Worm (Caenorhabditis elegans) whole organism, L4 larva: ENCODE data around the gene cwf-19L2.

Source experiments
- F37D6.2 ChIP-seq: sonication (generic microtip); optimal IDR thresholded peaks from 2 replicates; lab custom pipeline; 2016; ENCODE audit warnings: mild to moderate bottlenecking, missing genetic modification characterization, missing compliant biosample characterization
- R02D3.7 ChIP-seq: fragments of 150-350 bp; sonication (generic microtip); optimal IDR thresholded peaks from 3 replicates; lab custom pipeline; 2014; ENCODE audit warnings: missing biosample characterization, missing genetic modification characterization
- T20F7.1 ChIP-seq: fragments of 200-800 bp; sonication (Bioruptor generic); optimal IDR thresholded peaks from 2 replicates; lab custom pipeline; 2018; ENCODE audit warnings: mild to moderate bottlenecking, missing genetic modification characterization, missing compliant biosample characterization
- Y105C5A.15 ChIP-seq: fragments of 200-800 bp; sonication (Bioruptor generic); IDR thresholded peaks from 2 replicates; pipeline ENCODE4 v1.3.6; 2022; ENCODE audit warnings: missing genetic modification characterization, missing compliant biosample characterization
- Y75B8A.6 ChIP-seq: fragments of 200-800 bp; sonication (Bioruptor generic); IDR thresholded peaks from 2 replicates; pipeline ENCODE4 v1.3.6; 2022; ENCODE audit warnings: missing genetic modification reagents, missing genetic modification characterization, missing compliant biosample characterization
- ZK337.2 ChIP-seq: fragments of 200-800 bp; sonication (Bioruptor generic); IDR thresholded peaks from 2 replicates; pipeline ENCODE4 v1.3.6; 2022; ENCODE audit warnings: missing genetic modification reagents, missing genetic modification characterization, missing compliant biosample characterization
- aha-1 ChIP-seq: fragments of 150-350 bp; peaks from one replicate; lab custom pipeline; 2014; ENCODE audit warnings: missing biosample characterization, missing genetic modification characterization
- ceh-20 ChIP-seq: fragments of 200-800 bp; sonication (Bioruptor generic); IDR thresholded peaks from 2 replicates; pipeline ENCODE4 v1.3.6; 2022; ENCODE audit warnings: missing genetic modification reagents, missing genetic modification characterization, missing compliant biosample characterization
- ceh-44 ChIP-seq: fragments of 200-800 bp; sonication (Bioruptor generic); IDR thresholded peaks from 2 replicates; pipeline ENCODE4 v1.3.6; 2022; ENCODE audit warnings: missing genetic modification reagents, missing genetic modification characterization, missing compliant biosample characterization
- ceh-82 ChIP-seq: sonication (generic microtip); optimal IDR thresholded peaks from 2 replicates; lab custom pipeline; 2017; ENCODE audit warnings: missing biosample characterization, missing genetic modification characterization
- cey-2 ChIP-seq: sonication (generic microtip); optimal IDR thresholded peaks from 3 replicates; lab custom pipeline; 2017; ENCODE audit warnings: missing genetic modification characterization, mild to moderate bottlenecking, missing compliant biosample characterization, antibody characterized with exemption, borderline replicate concordance; ENCODE audit not compliant: insufficient read depth
- daf-16 ChIP-seq, 3 experiments: sonication (generic microtip); optimal IDR thresholded peaks; 2 replicates each; lab custom pipeline; 2016 to 2017; ENCODE audit warnings: missing genetic modification characterization in 3 of 3, missing genetic modification reagents in 3 of 3, mild to moderate bottlenecking in 2 of 3, missing compliant biosample characterization in 2 of 3, missing biosample characterization in 1 of 3, moderate library complexity in 1 of 3
- daf-19 ChIP-seq: fragments of 200-800 bp; sonication (Bioruptor generic); conservative IDR thresholded peaks from 2 replicates; pipeline ENCODE4 v1.3.6; 2022; ENCODE audit warnings: missing genetic modification characterization, missing compliant biosample characterization
- fkh-10 ChIP-seq: fragments of 150-350 bp; optimal IDR thresholded peaks from 2 replicates; lab custom pipeline; 2014; ENCODE audit warnings: missing biosample characterization, missing genetic modification reagents, missing genetic modification characterization
- hmg-1.1 ChIP-seq: fragments of 200-800 bp; sonication (Bioruptor generic); IDR thresholded peaks from 2 replicates; pipeline ENCODE4 v1.3.6; 2022; ENCODE audit warnings: missing genetic modification reagents, missing genetic modification characterization, missing compliant biosample characterization
- lim-7 ChIP-seq: fragments of 200-800 bp; sonication (Bioruptor generic); IDR thresholded peaks from 2 replicates; pipeline ENCODE4 v1.3.6; 2022; ENCODE audit warnings: missing genetic modification characterization, missing compliant biosample characterization
- lin-38 ChIP-seq: fragments of 200-800 bp; sonication (Bioruptor generic); IDR thresholded peaks from 2 replicates; pipeline ENCODE4 v1.3.6; 2022; ENCODE audit warnings: missing genetic modification reagents, missing genetic modification characterization, missing compliant biosample characterization
- lsy-2 ChIP-seq, 2 experiments: fragments of 150-350 bp in 1 of 2; sonication (generic microtip) in 1 of 2; optimal IDR thresholded peaks; 2 replicates each; lab custom pipeline; 2014 to 2017; ENCODE audit warnings: missing biosample characterization in 2 of 2, missing genetic modification characterization in 2 of 2
- madf-9 ChIP-seq: fragments of 200-800 bp; sonication (Bioruptor generic); conservative IDR thresholded peaks from 2 replicates; pipeline ENCODE4 v1.3.6; 2022; ENCODE audit warnings: missing genetic modification reagents, missing genetic modification characterization, missing compliant biosample characterization
- mdt-29 ChIP-seq: fragments of 200-800 bp; sonication (Bioruptor generic); IDR thresholded peaks from 2 replicates; pipeline ENCODE4 v1.3.6; 2022; ENCODE audit warnings: missing genetic modification reagents, missing genetic modification characterization, missing compliant biosample characterization
- mxl-2 ChIP-seq: fragments of 200-800 bp; sonication (Bioruptor generic); conservative IDR thresholded peaks from 2 replicates; pipeline ENCODE4 v1.3.6; 2022; ENCODE audit warnings: missing genetic modification reagents, missing genetic modification characterization, missing compliant biosample characterization
- nhr-102 ChIP-seq: sonication (generic microtip); optimal IDR thresholded peaks from 2 replicates; lab custom pipeline; 2016; ENCODE audit warnings: mild to moderate bottlenecking, missing genetic modification characterization, moderate library complexity, missing compliant biosample characterization
- nhr-11 ChIP-seq: fragments of 150-350 bp; optimal IDR thresholded peaks from 2 replicates; lab custom pipeline; 2014; ENCODE audit warnings: missing biosample characterization, missing genetic modification characterization
- nhr-237 ChIP-seq: sonication (generic microtip); optimal IDR thresholded peaks from 2 replicates; lab custom pipeline; 2017; ENCODE audit warnings: missing biosample characterization, missing genetic modification characterization
- nhr-28 ChIP-seq: fragments of 150-350 bp; optimal IDR thresholded peaks from 2 replicates; lab custom pipeline; 2014; ENCODE audit warnings: missing biosample characterization, missing genetic modification characterization
- nhr-48 ChIP-seq: sonication (generic microtip); optimal IDR thresholded peaks from 2 replicates; lab custom pipeline; 2016; ENCODE audit warnings: mild to moderate bottlenecking, missing genetic modification characterization, missing compliant biosample characterization
- php-3 ChIP-seq: fragments of 200-800 bp; sonication (Bioruptor generic); IDR thresholded peaks from 2 replicates; pipeline ENCODE4 v1.3.6; 2022; ENCODE audit warnings: missing genetic modification reagents, missing genetic modification characterization, missing compliant biosample characterization
- sdz-12 ChIP-seq: fragments of 200-800 bp; sonication (Bioruptor generic); optimal IDR thresholded peaks from 2 replicates; lab custom pipeline; 2018; ENCODE audit warnings: mild to moderate bottlenecking, missing genetic modification characterization, missing compliant biosample characterization
- skn-1 ChIP-seq: fragments of 150-350 bp; optimal IDR thresholded peaks from 2 replicates; lab custom pipeline; 2014; ENCODE audit warnings: missing biosample characterization, missing genetic modification characterization
- spr-1 ChIP-seq: sonication (generic microtip); optimal IDR thresholded peaks from 2 replicates; lab custom pipeline; 2016; ENCODE audit warnings: mild to moderate bottlenecking, missing genetic modification characterization, missing compliant biosample characterization
- unc-62 ChIP-seq, 3 experiments: fragments of 150-350 bp in 1 of 3; sonication (generic microtip); optimal IDR thresholded peaks in 2 of 3; peaks in 1 of 3; 1 replicate in 1 of 3; 2 replicates in 2 of 3; lab custom pipeline; 2014 to 2017; ENCODE audit warnings: missing biosample characterization in 3 of 3, missing genetic modification characterization in 3 of 3, missing genetic modification reagents in 3 of 3, missing genotype in 1 of 3
- zfp-2 ChIP-seq: sonication (generic microtip); optimal IDR thresholded peaks from 2 replicates; lab custom pipeline; 2016; ENCODE audit warnings: mild to moderate bottlenecking, missing genetic modification characterization, missing compliant biosample characterization
- zfp-3 ChIP-seq: fragments of 200-800 bp; sonication (Bioruptor generic); conservative IDR thresholded peaks from 2 replicates; pipeline ENCODE4 v1.3.6; 2022; ENCODE audit warnings: missing genetic modification reagents, missing genetic modification characterization, missing compliant biosample characterization
- zip-11 ChIP-seq: fragments of 200-800 bp; sonication (Bioruptor generic); IDR thresholded peaks from 2 replicates; pipeline ENCODE4 v1.3.6; 2022; ENCODE audit warnings: missing genetic modification characterization, missing compliant biosample characterization
- zip-2 ChIP-seq: fragments of 150-350 bp; optimal IDR thresholded peaks from 2 replicates; lab custom pipeline; 2014; ENCODE audit warnings: missing biosample characterization, missing genetic modification characterization
- ztf-11 ChIP-seq: fragments of 150-350 bp; optimal IDR thresholded peaks from 2 replicates; lab custom pipeline; 2014; ENCODE audit warnings: missing biosample characterization, missing genetic modification characterization

Gene cwf-19L2

ce11 chrIII:7278491-7278890 is 14.9 kb upstream of the cwf-19L2 start (continued):
- no peak for TF ChIP-seq ceh-44 (GFP tag; lab: Robert Waterston, UW)
- peak; percentile 20 for TF ChIP-seq spr-1 (tag; lab: Kevin White, UChicago)
- TF ChIP-seq zip-11 (GFP tag; lab: Robert Waterston, UW): no peak
- TF ChIP-seq F37D6.2 (tag; lab: Kevin White, UChicago): peak; percentile 38
- no peak for TF ChIP-seq ceh-82
- TF ChIP-seq sdz-12 (GFP tag; lab: Kevin White, UChicago): peak; percentile 74
- TF ChIP-seq lin-38 (GFP tag; lab: Robert Waterston, UW): peak; percentile 84
- TF ChIP-seq mdt-29 (GFP tag; lab: Robert Waterston, UW): no peak
- TF ChIP-seq ZK337.2: peak; percentile 33; the same call in 1 of the 2 replicates
- no peak; the same call in 1 of the 2 replicates for TF ChIP-seq Y75B8A.6
- TF ChIP-seq skn-1 (tag; lab: Kevin White, UChicago): no peak
- TF ChIP-seq zfp-2 (tag; lab: Kevin White, UChicago): peak; percentile 14
- TF ChIP-seq cey-2 (tag; lab: Kevin White, UChicago): no peak
- TF ChIP-seq ztf-11: no peak
- TF ChIP-seq unc-62 (GFP tag; optimal IDR thresholded peaks at IDR 0.05 in 1 of 2; lab: Kevin White, UChicago): no peak
- no peak for TF ChIP-seq unc-62 (tag; optimal IDR thresholded peaks at IDR 0.05; lab: Kevin White, UChicago)
- 0 out of 2 replicates have a peak, but pooled peaks have one; percentile 31 for TF ChIP-seq ceh-20 (GFP tag; lab: Robert Waterston, UW)
- TF ChIP-seq fkh-10 (GFP tag; lab: Kevin White, UChicago): peak; percentile 6
- TF ChIP-seq R02D3.7 (tag; lab: Kevin White, UChicago): no peak
- peak; percentile 73 for TF ChIP-seq madf-9 (GFP tag; lab: Robert Waterston, UW)

ce11 chrIII:7281179-7281578 is 12.3 kb upstream of the cwf-19L2 start, which contains the start of gene B0361.3:
B0361.3 (plus strand) TSS chrIII:7281462.
- TF ChIP-seq Y105C5A.15 (GFP tag; lab: Robert Waterston, UW): no peak
- peak in 1 of 2 experiments; percentile 62 for TF ChIP-seq lsy-2 (tag; optimal IDR thresholded peaks at IDR 0.05; lab: Kevin White, UChicago)
- TF ChIP-seq T20F7.1: peak; percentile 80
- TF ChIP-seq daf-19 (GFP tag; lab: Robert Waterston, UW): no peak

- TF ChIP-seq ceh-20 (GFP tag; lab: Robert Waterston, UW): no peak
- TF ChIP-seq php-3 (GFP tag; lab: Robert Waterston, UW): no peak
- no peak for TF ChIP-seq mxl-2 (GFP tag; lab: Robert Waterston, UW)
- TF ChIP-seq zip-2: no peak
- no peak for TF ChIP-seq nhr-102 (tag; lab: Kevin White, UChicago)
- no peak for TF ChIP-seq nhr-11 (tag; lab: Kevin White, UChicago)
- TF ChIP-seq hmg-1.1 (GFP tag; lab: Robert Waterston, UW): no peak
- no peak for TF ChIP-seq lim-7 (GFP tag; lab: Robert Waterston, UW)
- no peak for TF ChIP-seq spr-1 (tag; lab: Kevin White, UChicago)
- no peak for TF ChIP-seq nhr-28 (tag; lab: Kevin White, UChicago)
- no peak for TF ChIP-seq nhr-237 (tag; lab: Kevin White, UChicago)
Measured at ce11 chrIII:7285783-7286182, 7.7 kb upstream of the cwf-19L2 start, which contains the start of gene pho-5. pho-5 (minus strand) TSS chrIII:7285883.

- no peak for TF ChIP-seq zfp-3 (GFP tag; lab: Robert Waterston, UW)
- peak; percentile 28 for TF ChIP-seq aha-1 (tag; lab: Kevin White, UChicago)
- no peak for TF ChIP-seq lsy-2 (tag; optimal IDR thresholded peaks at IDR 0.05; lab: Kevin White, UChicago)
- no peak for TF ChIP-seq nhr-48 (tag; lab: Kevin White, UChicago)
- no peak for TF ChIP-seq nhr-237 (tag; lab: Kevin White, UChicago)
- no peak for TF ChIP-seq daf-16 (GFP tag; optimal IDR thresholded peaks at IDR 0.05; lab: Kevin White, UChicago)
- no peak for TF ChIP-seq daf-16 (tag; optimal IDR thresholded peaks at IDR 0.05; lab: Kevin White, UChicago)
Measured at ce11 chrIII:7287503-7287902, 5.9 kb upstream of the cwf-19L2 start, which contains the start of gene ykt-6. ykt-6 (minus strand) TSS chrIII:7287603.
